Worm (Caenorhabditis elegans) whole organism, L4/young adult: Measurements from ENCODE around the gene ric-7.

Experiments
- W03F9.2 ChIP-seq: fragments of 150-350 bp; optimal IDR thresholded peaks from 2 replicates; lab custom pipeline; 2014; ENCODE audit warnings: missing biosample characterization, missing genetic modification characterization
- dao-5 ChIP-seq: sonication (generic microtip); optimal IDR thresholded peaks from 2 replicates; lab custom pipeline; 2016; ENCODE audit warnings: missing genotype, missing genetic modification characterization, moderate library complexity, missing compliant biosample characterization
- him-1 ChIP-seq: sonication (generic microtip); optimal IDR thresholded peaks from 2 replicates; lab custom pipeline; 2016; ENCODE audit warnings: missing genotype, missing genetic modification reagents, missing genetic modification characterization, missing compliant biosample characterization

- TF ChIP-seq dao-5 (tag; lab: Kevin White, UChicago) (no peak), W03F9.2 (no peak), him-1 (tag; lab: Kevin White, UChicago) (no peak)
These were observed 8.7 kb upstream of the ric-7 start, which contains the start of gene end-3 for ce11 chrV:14014395-14014794.
